Fruit fly (Drosophila melanogaster) whole organism: Measurements from ENCODE around the gene CG10338.

Experiments used
- CG8478 ChIP-seq: fragments of >200 bp; optimal IDR thresholded peaks from 2 replicates; lab custom pipeline; 2018; ENCODE audit warnings: inconsistent platforms
- Dll ChIP-seq: fragments of >200 bp; optimal IDR thresholded peaks from 2 replicates; lab custom pipeline; 2017
- EcR ChIP-seq, 2 experiments: fragments of >200 bp; optimal IDR thresholded peaks; 2 replicates each; lab custom pipeline; 2017; ENCODE audit warnings: missing biosample characterization in 2 of 2, missing genetic modification characterization in 2 of 2, missing genetic modification reagents in 2 of 2
- pan ChIP-seq: fragments of >200 bp; optimal IDR thresholded peaks from 2 replicates; lab custom pipeline; 2017
- psq ChIP-seq: fragments of >200 bp; optimal IDR thresholded peaks from 2 replicates; lab custom pipeline; 2017
- usp ChIP-seq: fragments of >200 bp; optimal IDR thresholded peaks from 2 replicates; lab custom pipeline; 2017; ENCODE audit warnings: missing biosample characterization, missing genetic modification characterization, mixed read lengths

The CG10338 gene

DNA sequence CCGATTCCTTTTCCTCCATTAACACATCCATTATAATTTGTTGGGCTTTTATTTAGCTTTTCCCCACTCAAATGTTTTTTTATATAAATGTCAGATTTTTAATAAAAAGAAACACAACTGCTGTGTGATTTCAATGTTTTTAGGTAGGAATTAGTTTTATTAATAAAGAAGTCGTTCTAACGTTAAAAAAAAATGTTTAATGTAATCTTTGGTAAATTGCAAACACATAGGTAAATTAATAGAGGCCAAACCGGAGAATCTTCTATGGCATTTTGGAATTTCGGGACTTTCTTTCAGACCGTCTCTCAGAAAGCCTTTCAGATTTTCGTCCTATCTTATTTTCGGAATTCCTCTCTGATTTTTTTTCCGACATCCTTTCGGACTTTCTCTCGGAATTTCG, 22.3 kb upstream of the CG10338 start, which contains the start of gene CG43339:
Gene CG43339 (minus strand): TSS at position 101 of the 400 bp plus-strand sequence.
- TF ChIP-seq Dll (lab: Kevin White, UChicago): no peak
- TF ChIP-seq psq: no peak
- no peak for TF ChIP-seq pan

DNA sequence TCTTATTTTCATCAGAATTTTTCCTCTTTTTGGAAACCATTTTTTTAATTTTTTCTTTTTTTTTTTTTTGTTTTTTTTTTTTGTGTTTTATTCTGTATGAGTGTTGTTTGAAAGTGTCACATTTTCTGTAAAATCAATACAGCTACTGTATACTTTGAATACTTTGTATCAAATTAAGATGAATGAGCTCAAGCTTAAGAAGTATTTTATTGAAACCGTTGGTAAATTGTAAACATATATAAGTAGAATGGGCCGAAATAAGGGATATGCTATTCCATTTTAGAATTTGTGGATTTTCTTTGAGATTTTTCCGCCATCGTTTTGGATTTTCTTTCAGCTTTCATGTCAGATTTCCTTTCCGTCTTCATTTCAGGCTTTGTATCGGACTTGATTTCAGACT, 20.5 kb upstream of the CG10338 start, which contains the start of gene Mst36Fb:
Gene Mst36Fb (minus strand): TSS at position 101 of the 400 bp plus-strand sequence.
- no peak for TF ChIP-seq pan
- TF ChIP-seq Dll (lab: Kevin White, UChicago): no peak
- TF ChIP-seq psq: no peak
- no peak for TF ChIP-seq usp
- no peak for TF ChIP-seq CG8478 (lab: Kevin White, UChicago)
- TF ChIP-seq EcR (GFP tag; optimal IDR thresholded peaks at IDR 0.05; lab: Kevin White, UChicago): no peak

- TF ChIP-seq usp (no peak), Dll (lab: Kevin White, UChicago) (no peak), CG8478 (lab: Kevin White, UChicago) (no peak), psq (no peak)
Measured at dm6 chr2L:18676948-18677820, 18.3 kb upstream of the CG10338 start, which contains the start of the genes Mst36Fa and CG31751. TSS of gene Mst36Fa (minus strand) at chr2L:18676998. TSS of gene CG31751 (plus strand) at chr2L:18677221.

DNA sequence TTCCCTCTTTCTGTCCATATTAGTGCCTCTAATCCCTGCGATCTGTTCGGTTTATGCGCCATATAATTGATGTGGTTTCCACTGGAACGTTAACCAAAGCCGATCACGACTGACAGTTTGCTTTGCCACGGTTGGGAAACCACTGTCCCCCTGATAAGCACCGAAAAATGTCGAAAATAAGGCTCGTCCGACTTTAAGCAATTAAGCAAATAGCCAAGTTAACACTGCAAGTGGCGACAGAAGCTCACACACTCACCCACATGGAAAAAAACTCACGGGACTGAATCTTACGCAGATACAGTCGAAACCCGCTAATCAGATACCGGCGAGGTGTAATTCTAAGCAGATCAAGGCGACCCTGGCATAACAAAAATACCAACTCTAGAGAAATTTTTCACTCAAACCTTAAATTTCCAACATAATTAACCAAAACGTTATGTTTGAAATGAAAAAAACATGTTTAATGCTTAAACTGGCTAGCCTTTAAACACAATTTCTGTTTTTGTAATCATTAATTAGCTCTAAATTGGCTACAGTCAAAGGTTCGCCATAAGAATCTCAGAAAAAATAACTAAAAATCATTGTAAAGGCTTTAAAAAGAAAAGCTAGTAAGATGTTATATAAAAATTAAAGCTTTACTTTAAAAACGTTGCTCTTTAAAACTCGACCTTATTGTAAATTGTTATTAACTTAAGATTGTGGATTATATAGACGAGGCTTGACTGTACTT, 17.4 kb upstream of the CG10338 start:
- TF ChIP-seq usp (no peak), pan (no peak), Dll (lab: Kevin White, UChicago) (no peak), CG8478 (lab: Kevin White, UChicago) (no peak), EcR (GFP tag; optimal IDR thresholded peaks at IDR 0.05; lab: Kevin White, UChicago) (no peak), psq (no peak)

DNA sequence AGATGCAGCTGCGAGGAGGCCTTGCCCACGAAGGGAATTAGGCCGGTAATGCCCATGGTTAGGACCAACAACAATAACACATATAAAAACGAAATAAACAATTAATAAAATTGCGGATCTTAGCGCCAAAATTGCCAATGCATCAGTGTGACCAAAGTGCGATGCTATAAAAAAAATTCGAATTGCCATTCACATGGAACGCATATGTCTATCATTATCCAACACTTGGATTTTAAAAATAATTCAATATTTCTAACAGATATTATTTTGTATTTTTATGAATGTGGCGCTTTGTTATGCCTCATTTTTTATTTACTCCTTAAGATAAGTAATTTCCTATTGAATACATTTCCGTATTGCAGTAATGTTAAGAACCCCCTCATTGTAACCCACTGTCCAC, 13.6 kb upstream of the CG10338 start, which contains the start of gene tos:
Gene tos (minus strand): TSS at position 173 of the 400 bp plus-strand sequence.
- TF ChIP-seq CG8478 (lab: Kevin White, UChicago): no peak
- no peak for TF ChIP-seq pan

- TF ChIP-seq CG8478 (lab: Kevin White, UChicago) (no peak), usp (no peak), pan (no peak), psq (no peak), EcR (GFP tag; optimal IDR thresholded peaks at IDR 0.05; lab: Kevin White, UChicago) (no peak), Dll (lab: Kevin White, UChicago) (no peak)
Measured at dm6 chr2L:18687827-18688226, 7.6 kb upstream of the CG10338 start.

DNA sequence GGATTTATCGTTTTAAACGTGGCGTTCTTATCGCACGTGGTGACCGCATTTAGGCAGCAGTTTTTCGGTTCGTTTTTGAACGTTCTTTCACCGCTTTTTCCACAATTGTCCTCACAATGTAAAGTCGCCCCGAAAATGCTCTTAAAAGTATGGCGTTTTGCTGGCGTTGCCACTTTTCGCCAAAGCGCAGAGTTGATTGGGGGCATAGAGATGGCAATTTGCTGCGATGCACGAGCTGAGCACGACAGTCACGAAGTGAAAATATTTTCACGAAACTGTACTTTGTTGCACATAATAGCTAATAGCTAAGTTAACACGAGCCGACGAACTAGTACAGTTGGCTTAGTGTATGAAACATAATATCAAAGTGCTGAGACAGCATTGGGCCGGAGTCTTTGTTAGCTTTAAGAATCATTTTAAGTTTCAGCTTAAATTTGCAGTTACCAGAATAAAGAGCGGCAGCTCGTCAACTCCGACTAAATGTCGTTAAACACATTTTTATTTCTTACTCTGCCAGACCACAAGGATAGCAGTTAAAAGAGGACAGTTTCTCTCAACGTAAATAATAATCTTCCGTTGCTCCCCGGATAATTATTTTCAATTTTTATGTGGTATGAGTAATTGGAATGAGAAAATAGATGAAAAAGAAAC, 6.7 kb upstream of the CG10338 start, which contains the start of gene msl-1:
Gene msl-1 (minus strand): TSS at position 155 of the 651 bp plus-strand sequence.
- no peak for TF ChIP-seq psq
- TF ChIP-seq usp: no peak
- TF ChIP-seq pan: no peak
- TF ChIP-seq EcR (GFP tag; optimal IDR thresholded peaks at IDR 0.05; lab: Kevin White, UChicago): no peak
- TF ChIP-seq Dll (lab: Kevin White, UChicago): no peak
- no peak for TF ChIP-seq CG8478 (lab: Kevin White, UChicago)

- TF ChIP-seq psq (no peak), CG8478 (lab: Kevin White, UChicago) (no peak), pan (no peak), Dll (lab: Kevin White, UChicago) (no peak)
Measured at dm6 chr2L:18689376-18689775, 6.1 kb upstream of the CG10338 start, which contains the start of gene CG10336. TSS of gene CG10336 (plus strand) at chr2L:18689528.

dm6 chr2L:18693877-18694723, 1.4 kb upstream of the CG10338 start:
- TF ChIP-seq pan (peak; percentile 3), EcR (GFP tag; optimal IDR thresholded peaks at IDR 0.05; lab: Kevin White, UChicago) (no peak)

DNA sequence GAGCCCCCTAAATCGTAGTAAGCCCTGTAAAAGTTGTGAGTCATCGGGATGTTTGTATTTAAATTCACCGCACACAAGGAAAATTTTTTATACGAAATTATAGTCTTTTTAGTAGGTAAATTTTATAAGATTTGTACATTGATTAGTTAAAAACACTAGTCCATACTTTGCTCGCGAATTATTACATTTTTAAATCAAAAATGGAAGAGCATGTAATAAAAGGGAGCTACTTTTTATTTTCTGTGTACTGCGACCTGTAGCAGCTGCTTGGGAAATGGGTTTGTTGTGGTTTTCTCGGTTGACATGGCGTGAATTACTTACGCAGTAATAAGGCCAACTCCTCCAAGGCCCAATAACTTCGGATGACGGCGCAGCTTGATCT, 749 bp upstream of the CG10338 start:
- TF ChIP-seq pan (no peak), psq (no peak), Dll (lab: Kevin White, UChicago) (no peak), usp (no peak), CG8478 (lab: Kevin White, UChicago) (no peak), EcR (GFP tag; optimal IDR thresholded peaks at IDR 0.05; lab: Kevin White, UChicago) (no peak)

DNA sequence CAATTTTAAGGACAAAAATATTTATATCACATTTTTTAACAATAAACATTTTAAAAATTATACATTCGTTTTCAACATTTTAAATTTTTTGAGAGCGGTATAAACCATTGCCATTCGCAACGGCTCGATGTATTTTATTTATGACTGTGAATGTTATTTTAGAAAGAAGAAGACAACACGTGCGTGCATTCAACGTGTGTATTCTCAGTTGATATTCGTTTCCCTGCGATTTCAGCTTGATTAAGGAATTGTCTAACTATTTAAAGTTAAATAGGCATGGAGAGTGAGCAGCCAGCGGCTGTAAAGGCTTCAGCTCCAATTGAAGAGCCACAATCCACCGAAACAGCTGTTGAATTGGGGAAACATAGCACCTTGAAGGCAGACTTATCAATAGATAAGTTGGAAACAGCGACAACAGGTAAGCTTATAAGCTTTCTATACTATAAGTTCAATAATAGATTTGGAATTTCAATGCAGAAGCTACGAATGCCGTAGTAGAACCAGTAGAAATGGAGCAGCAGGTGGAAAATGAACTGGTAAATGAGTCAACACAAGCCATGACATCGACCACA, 3.2 kb downstream of the CG10338 start, which contains the start of gene CG10341:
Gene CG10341 (plus strand): TSS at position 156 of the 572 bp plus-strand sequence.
- TF ChIP-seq psq (no peak), Dll (lab: Kevin White, UChicago) (no peak), pan (no peak), CG8478 (lab: Kevin White, UChicago) (no peak), EcR (GFP tag; optimal IDR thresholded peaks at IDR 0.05; lab: Kevin White, UChicago) (no peak), usp (no peak)
